Worm (Caenorhabditis elegans) whole organism, young adult: ENCODE results near the gene T21B10.3.
A peak's percentile ranks its signal among the peaks of the same experiment; 100 is the strongest.

ENCODE experiments used
- B0019.2 ChIP-seq: fragments of 200-800 bp; sonication (Bioruptor generic); conservative IDR thresholded peaks from 2 replicates; pipeline ENCODE4 v1.3.6; 2022; ENCODE audit warnings: missing genetic modification reagents, missing genetic modification characterization, missing compliant biosample characterization
- B0261.1 ChIP-seq: sonication (generic microtip); optimal IDR thresholded peaks from 2 replicates; lab custom pipeline; 2016; ENCODE audit warnings: mild to moderate bottlenecking, missing genetic modification characterization, moderate library complexity, missing compliant biosample characterization
- D2030.7 ChIP-seq: fragments of 200-800 bp; sonication (Bioruptor generic); IDR thresholded peaks from 2 replicates; pipeline ENCODE4 v1.3.6; 2022; ENCODE audit warnings: missing genetic modification reagents, missing genetic modification characterization, missing compliant biosample characterization
- F22D6.2 ChIP-seq: sonication (generic microtip); optimal IDR thresholded peaks from 2 replicates; lab custom pipeline; 2016; ENCODE audit warnings: mild to moderate bottlenecking, missing genetic modification characterization, missing compliant biosample characterization
- F23B12.7 ChIP-seq: sonication (generic microtip); optimal IDR thresholded peaks from 2 replicates; lab custom pipeline; 2017; ENCODE audit warnings: missing genetic modification characterization, mild to moderate bottlenecking, missing compliant biosample characterization, antibody characterized with exemption, moderate library complexity; ENCODE audit not compliant: insufficient read depth
- F33H1.4 ChIP-seq: fragments of 200-800 bp; sonication (Bioruptor generic); IDR thresholded peaks from 2 replicates; pipeline ENCODE4 v1.3.6; 2022; ENCODE audit warnings: missing genetic modification reagents, missing genetic modification characterization, missing compliant biosample characterization
- F49E8.2 ChIP-seq: sonication (generic microtip); optimal IDR thresholded peaks from 3 replicates; lab custom pipeline; 2017; ENCODE audit warnings: missing genetic modification characterization, mild to moderate bottlenecking, missing compliant biosample characterization, antibody characterized with exemption, moderate library complexity; ENCODE audit not compliant: insufficient read depth
- F52B5.7 ChIP-seq: sonication (generic microtip); optimal IDR thresholded peaks from 2 replicates; lab custom pipeline; 2016; ENCODE audit warnings: mild to moderate bottlenecking, missing genetic modification characterization, missing compliant biosample characterization
- F57A8.1 ChIP-seq: fragments of 200-800 bp; sonication (Bioruptor generic); optimal IDR thresholded peaks from 2 replicates; lab custom pipeline; 2018; ENCODE audit warnings: mild to moderate bottlenecking, missing genetic modification characterization, moderate library complexity, missing compliant biosample characterization
- K11D2.4 ChIP-seq: fragments of 200-800 bp; sonication (Bioruptor generic); IDR thresholded peaks from 2 replicates; pipeline ENCODE4 v1.3.6; 2022; ENCODE audit warnings: missing genetic modification reagents, missing genetic modification characterization, missing compliant biosample characterization
- T07F8.4 ChIP-seq: sonication (generic microtip); optimal IDR thresholded peaks from 2 replicates; lab custom pipeline; 2016; ENCODE audit warnings: mild to moderate bottlenecking, missing genetic modification characterization, moderate library complexity, missing compliant biosample characterization
- Y67H2A.10 ChIP-seq: fragments of 200-800 bp; sonication (Bioruptor generic); conservative IDR thresholded peaks from 2 replicates; pipeline ENCODE4 v1.3.6; 2022; ENCODE audit warnings: missing genetic modification reagents, missing genetic modification characterization, missing compliant biosample characterization
- ZK185.1 ChIP-seq: sonication (generic microtip); optimal IDR thresholded peaks from 2 replicates; lab custom pipeline; 2016; ENCODE audit warnings: mild to moderate bottlenecking, missing genetic modification characterization, missing compliant biosample characterization; ENCODE audit not compliant: poor library complexity, severe bottlenecking
- akir-1 ChIP-seq: fragments of 200-800 bp; sonication (Bioruptor generic); optimal IDR thresholded peaks from 2 replicates; lab custom pipeline; 2018; ENCODE audit warnings: mild to moderate bottlenecking, missing genetic modification characterization, moderate library complexity, missing compliant biosample characterization
- ama-1 ChIP-seq, 3 experiments: fragments of 150-350 bp in 1 of 3; sonication (generic microtip) in 2 of 3; optimal IDR thresholded peaks; 2 replicates each; lab custom pipeline; 2014 to 2018; ENCODE audit warnings: missing biosample characterization in 2 of 3, missing genetic modification characterization in 2 of 3, missing genetic modification reagents in 2 of 3
- atf-7 ChIP-seq: sonication (generic microtip); optimal IDR thresholded peaks from 2 replicates; lab custom pipeline; 2017; ENCODE audit warnings: mild to moderate bottlenecking, missing genetic modification characterization, missing compliant biosample characterization
- attf-3 ChIP-seq: fragments of 200-800 bp; sonication (Bioruptor generic); conservative IDR thresholded peaks from 2 replicates; pipeline ENCODE4 v1.3.6; 2022; ENCODE audit warnings: missing genetic modification reagents, missing genetic modification characterization, missing compliant biosample characterization
- attf-5 ChIP-seq: fragments of 200-800 bp; sonication (Bioruptor generic); optimal IDR thresholded peaks from 2 replicates; lab custom pipeline; 2018; ENCODE audit warnings: mild to moderate bottlenecking, missing genetic modification characterization, missing compliant biosample characterization
- ceh-79 ChIP-seq: sonication (generic microtip); optimal IDR thresholded peaks from 2 replicates; lab custom pipeline; 2017; ENCODE audit warnings: mild to moderate bottlenecking, missing genetic modification characterization, missing compliant biosample characterization
- ceh-91 ChIP-seq: fragments of 200-800 bp; sonication (Bioruptor generic); IDR thresholded peaks from 2 replicates; pipeline ENCODE4 v1.3.6; 2022; ENCODE audit warnings: missing genetic modification reagents, missing genetic modification characterization, missing compliant biosample characterization
- egl-18 ChIP-seq: fragments of 200-800 bp; sonication (Bioruptor generic); IDR thresholded peaks from 2 replicates; pipeline ENCODE4 v1.3.6; 2022; ENCODE audit warnings: missing genetic modification reagents, missing genetic modification characterization, missing compliant biosample characterization
- egrh-3 ChIP-seq: fragments of 200-800 bp; sonication (Bioruptor generic); IDR thresholded peaks from 2 replicates; pipeline ENCODE4 v1.3.6; 2022; ENCODE audit warnings: missing genetic modification reagents, missing genetic modification characterization, missing compliant biosample characterization
- him-1 ChIP-seq: sonication (generic microtip); optimal IDR thresholded peaks from 2 replicates; lab custom pipeline; 2016; ENCODE audit warnings: missing genotype, missing genetic modification reagents, missing genetic modification characterization, missing compliant biosample characterization
- hsf-1 ChIP-seq: fragments of 200-800 bp; sonication (Bioruptor generic); IDR thresholded peaks from 2 replicates; pipeline ENCODE4 v1.3.6; 2022; ENCODE audit warnings: missing genetic modification reagents, missing genetic modification characterization, missing compliant biosample characterization
- let-607 ChIP-seq, 2 experiments: fragments of 200-800 bp in 1 of 2; sonication (Bioruptor generic) in 1 of 2; sonication (generic microtip) in 1 of 2; optimal IDR thresholded peaks; 2 replicates each; lab custom pipeline; 2016 to 2018; ENCODE audit warnings: mild to moderate bottlenecking in 2 of 2, missing compliant biosample characterization in 2 of 2, missing genetic modification characterization in 2 of 2, moderate library complexity in 2 of 2, missing genotype in 1 of 2
- lin-40 ChIP-seq: sonication (generic microtip); optimal IDR thresholded peaks from 2 replicates; lab custom pipeline; 2016; ENCODE audit warnings: missing genetic modification characterization, mild to moderate bottlenecking, missing compliant biosample characterization, missing genotype, missing genetic modification reagents
- lin-54 ChIP-seq: fragments of 200-800 bp; sonication (Bioruptor generic); optimal IDR thresholded peaks from 2 replicates; lab custom pipeline; 2018; ENCODE audit warnings: mild to moderate bottlenecking, missing genetic modification characterization, missing compliant biosample characterization
- lsl-1 ChIP-seq: fragments of 200-800 bp; sonication (Bioruptor generic); optimal IDR thresholded peaks from 2 replicates; lab custom pipeline; 2018; ENCODE audit warnings: mild to moderate bottlenecking, missing genetic modification characterization, moderate library complexity, missing compliant biosample characterization
- madf-3 ChIP-seq: fragments of 200-800 bp; sonication (Bioruptor generic); IDR thresholded peaks from 2 replicates; pipeline ENCODE4 v1.3.6; 2022; ENCODE audit warnings: missing genetic modification reagents, missing genetic modification characterization, missing compliant biosample characterization
- madf-6 ChIP-seq: fragments of 200-800 bp; sonication (Bioruptor generic); IDR thresholded peaks from 2 replicates; pipeline ENCODE4 v1.3.6; 2022; ENCODE audit warnings: missing genetic modification reagents, missing genetic modification characterization, missing compliant biosample characterization
- madf-8 ChIP-seq: fragments of 200-800 bp; sonication (Bioruptor generic); conservative IDR thresholded peaks from 2 replicates; pipeline ENCODE4 v1.3.6; 2022; ENCODE audit warnings: missing genetic modification reagents, missing genetic modification characterization, missing compliant biosample characterization
- mcd-1 ChIP-seq: fragments of 200-800 bp; sonication (Bioruptor generic); IDR thresholded peaks from 2 replicates; pipeline ENCODE4 v1.3.6; 2022; ENCODE audit warnings: missing genetic modification reagents, missing genetic modification characterization, missing compliant biosample characterization
- mes-4 ChIP-seq: sonication (generic microtip); optimal IDR thresholded peaks from 2 replicates; lab custom pipeline; 2016; ENCODE audit warnings: missing genotype, missing genetic modification characterization, missing compliant biosample characterization
- nhr-80 ChIP-seq: sonication (generic microtip); optimal IDR thresholded peaks from 2 replicates; lab custom pipeline; 2016; ENCODE audit warnings: missing genetic modification characterization, missing compliant biosample characterization
- nhr-90 ChIP-seq: sonication (generic microtip); optimal IDR thresholded peaks from 2 replicates; lab custom pipeline; 2016; ENCODE audit warnings: missing genotype, mild to moderate bottlenecking, missing genetic modification characterization, missing compliant biosample characterization
- pbrm-1 ChIP-seq: fragments of 200-800 bp; sonication (Bioruptor generic); IDR thresholded peaks from 2 replicates; pipeline ENCODE4 v1.3.6; 2022; ENCODE audit warnings: missing genetic modification reagents, missing genetic modification characterization, missing compliant biosample characterization
- snpc-3.4 ChIP-seq: sonication (generic microtip); optimal IDR thresholded peaks from 2 replicates; lab custom pipeline; 2017; ENCODE audit warnings: missing genetic modification characterization, mild to moderate bottlenecking, missing compliant biosample characterization, antibody characterized with exemption, moderate library complexity, missing genotype, missing genetic modification reagents
- snpc-4 ChIP-seq, 5 experiments: fragments of 150-350 bp in 1 of 5; sonication (generic microtip) in 4 of 5; optimal IDR thresholded peaks; 2 replicates each; lab custom pipeline; 2014 to 2018; ENCODE audit warnings: missing genetic modification characterization in 5 of 5, missing biosample characterization in 3 of 5, antibody characterized with exemption in 2 of 5, mild to moderate bottlenecking in 2 of 5, missing compliant biosample characterization in 2 of 5, missing genotype in 2 of 5, moderate library complexity in 2 of 5, missing genetic modification reagents in 1 of 5
- tbx-9 ChIP-seq: sonication (generic microtip); optimal IDR thresholded peaks from 2 replicates; lab custom pipeline; 2016; ENCODE audit warnings: borderline replicate concordance, missing genetic modification characterization, inconsistent platforms, missing compliant biosample characterization
- ztf-18 ChIP-seq: sonication (generic microtip); optimal IDR thresholded peaks from 2 replicates; lab custom pipeline; 2016; ENCODE audit warnings: missing genotype, mild to moderate bottlenecking, missing genetic modification characterization, missing compliant biosample characterization
- ztf-22 ChIP-seq: fragments of 200-800 bp; sonication (Bioruptor generic); optimal IDR thresholded peaks from 2 replicates; lab custom pipeline; 2018; ENCODE audit warnings: mild to moderate bottlenecking, missing genetic modification characterization, moderate library complexity, missing compliant biosample characterization
- ztf-26 ChIP-seq: sonication (generic microtip); optimal IDR thresholded peaks from 2 replicates; lab custom pipeline; 2017; ENCODE audit warnings: missing genetic modification characterization, missing compliant biosample characterization

The T21B10.3 gene

DNA sequence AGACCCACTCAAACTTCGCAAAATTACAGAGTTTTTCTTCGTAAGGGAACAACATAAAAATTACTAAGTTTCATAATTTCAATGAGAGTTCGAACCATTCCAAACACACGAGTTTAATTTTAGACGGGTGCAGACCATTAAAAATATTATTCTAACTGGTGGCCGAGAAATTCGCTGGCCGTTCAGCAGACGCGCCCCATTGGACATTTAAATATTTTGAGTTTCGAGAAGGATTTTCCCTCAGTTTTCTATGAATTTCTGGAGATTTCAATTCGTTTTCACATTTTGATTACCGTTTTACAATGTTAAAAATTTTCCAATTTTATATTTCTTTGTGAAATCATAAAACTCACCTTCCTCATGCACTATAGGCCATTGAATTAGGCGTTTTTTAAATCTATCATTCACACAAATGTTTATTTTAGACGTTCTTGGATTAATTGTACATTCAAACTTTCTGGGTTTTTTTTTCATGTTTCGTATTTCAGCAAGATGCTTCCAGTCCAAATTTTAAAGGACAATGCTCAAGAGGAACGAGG is 6.9 kb upstream of the T21B10.3 start, which contains the start of gene cct-2 (continued):
- TF ChIP-seq pbrm-1 (GFP tag; lab: Robert Waterston, UW) (no peak), egrh-3 (GFP tag; lab: Robert Waterston, UW) (no peak), F33H1.4 (GFP tag; lab: Robert Waterston, UW) (no peak), F23B12.7 (tag; lab: Kevin White, UChicago) (no peak), nhr-90 (tag; lab: Kevin White, UChicago) (no peak), attf-3 (GFP tag; lab: Robert Waterston, UW) (no peak), Y67H2A.10 (no peak), B0261.1 (tag; lab: Kevin White, UChicago) (no peak), ceh-79 (tag; lab: Kevin White, UChicago) (no peak), akir-1 (GFP tag; lab: Kevin White, UChicago) (no peak), lsl-1 (GFP tag; lab: Kevin White, UChicago) (peak; percentile 1), F52B5.7 (tag; lab: Kevin White, UChicago) (no peak), ZK185.1 (tag; lab: Kevin White, UChicago) (peak; percentile 59), tbx-9 (no peak), him-1 (tag; lab: Kevin White, UChicago) (peak; percentile 1), D2030.7 (GFP tag; lab: Robert Waterston, UW) (no peak), T07F8.4 (tag; lab: Kevin White, UChicago) (no peak), ceh-91 (GFP tag; lab: Robert Waterston, UW) (no peak), snpc-4 (GFP tag; optimal IDR thresholded peaks at IDR 0.05; lab: Kevin White, UChicago) (no peak), snpc-4 (tag; optimal IDR thresholded peaks at IDR 0.05; lab: Kevin White, UChicago) (peak in 1 of 4 experiments; percentile 59), lin-40 (tag; lab: Kevin White, UChicago) (no peak), ztf-22 (no peak), ama-1 (optimal IDR thresholded peaks at IDR 0.05; lab: Kevin White, UChicago) (no peak), ama-1 (GFP tag; optimal IDR thresholded peaks at IDR 0.05; lab: Kevin White, UChicago) (no peak), mcd-1 (GFP tag; lab: Robert Waterston, UW) (peak; percentile 69), madf-3 (GFP tag; lab: Robert Waterston, UW) (no peak), K11D2.4 (no peak), madf-6 (GFP tag; lab: Robert Waterston, UW) (peak; percentile 32; the same call in 1 of the 2 replicates), snpc-3.4 (peak; percentile 19), ztf-26 (tag; lab: Kevin White, UChicago) (no peak), nhr-80 (tag; lab: Kevin White, UChicago) (peak; percentile 12), madf-8 (GFP tag; lab: Robert Waterston, UW) (0 out of 2 replicates have a peak, but pooled peaks have one; percentile 17), mes-4 (tag; lab: Kevin White, UChicago) (no peak), F49E8.2 (tag; lab: Kevin White, UChicago) (peak; percentile 7), let-607 (tag; optimal IDR thresholded peaks at IDR 0.05; lab: Kevin White, UChicago) (no peak), attf-5 (GFP tag; lab: Kevin White, UChicago) (peak; percentile 39), ztf-18 (no peak), egl-18 (no peak), lin-54 (GFP tag; lab: Kevin White, UChicago) (peak; percentile 2), hsf-1 (peak; percentile 69; the same call in 1 of the 2 replicates), F57A8.1 (GFP tag; lab: Kevin White, UChicago) (no peak), F22D6.2 (tag; lab: Kevin White, UChicago) (no peak), B0019.2 (no peak), atf-7 (no peak)
